Worm (Caenorhabditis elegans): Measurements from ENCODE around the gene cbd-1.
A peak's percentile ranks its signal among the peaks of the same experiment; 100 is the strongest.

The cbd-1 gene

ce11 chrIV:11410084-11410483 is 37.3 kb downstream of the cbd-1 start, which contains the start of gene gfat-2:
TSS of gene gfat-2 (plus strand) at chrIV:11410228.
- TF ChIP-seq ztf-3 (GFP tag; optimal IDR thresholded peaks at IDR 0.05): no peak
- TF ChIP-seq F52B5.7 (tag; optimal IDR thresholded peaks at IDR 0.05): no peak
- TF ChIP-seq madf-6 (GFP tag; IDR thresholded peaks at IDR 0.05): peak; percentile 96
- no peak for TF ChIP-seq atf-7 (tag; optimal IDR thresholded peaks at IDR 0.05)
- peak; percentile 91 for TF ChIP-seq madf-8 (GFP tag; conservative IDR thresholded peaks at IDR 0.05)
- no peak for TF ChIP-seq hlh-12 (tag; optimal IDR thresholded peaks at IDR 0.05)
- peak; percentile 73 for TF ChIP-seq xnd-1 (tag; optimal IDR thresholded peaks at IDR 0.05)
- TF ChIP-seq snpc-1.3 (tag; optimal IDR thresholded peaks at IDR 0.05; ENCODE audit: insufficient read depth): peak; percentile 10
- TF ChIP-seq snpc-4 (GFP tag; optimal IDR thresholded peaks at IDR 0.05): no peak
- TF ChIP-seq snpc-4 (tag; optimal IDR thresholded peaks at IDR 0.05): no peak
- no peak for TF ChIP-seq lin-26 (GFP tag; IDR thresholded peaks at IDR 0.05)
- TF ChIP-seq hlh-26 (GFP tag; conservative IDR thresholded peaks at IDR 0.05): no peak
- no peak for TF ChIP-seq snpc-1.1 (tag; optimal IDR thresholded peaks at IDR 0.05; ENCODE audit: insufficient read depth)
- TF ChIP-seq F10E7.11 (tag; optimal IDR thresholded peaks at IDR 0.05): no peak
- no peak for TF ChIP-seq F22D6.2 (tag; optimal IDR thresholded peaks at IDR 0.05)
- no peak for TF ChIP-seq attf-3 (GFP tag; conservative IDR thresholded peaks at IDR 0.05)
- no peak for TF ChIP-seq chd-7 (tag; optimal IDR thresholded peaks at IDR 0.05)
- no peak for TF ChIP-seq madf-3 (GFP tag; IDR thresholded peaks at IDR 0.05)
- TF ChIP-seq gei-17 (GFP tag; optimal IDR thresholded peaks at IDR 0.05): no peak
- no peak for TF ChIP-seq hrde-1 (tag; optimal IDR thresholded peaks at IDR 0.05; ENCODE audit: borderline replicate concordance)
- peak; percentile 72 for TF ChIP-seq efl-1 (GFP tag; optimal IDR thresholded peaks at IDR 0.05)
- peak; percentile 25 for TF ChIP-seq dpl-1 (GFP tag; optimal IDR thresholded peaks at IDR 0.05)
- no peak for TF ChIP-seq nhr-27 (tag; optimal IDR thresholded peaks at IDR 0.05)
- TF ChIP-seq sdz-38 (tag; optimal IDR thresholded peaks at IDR 0.05): no peak
- TF ChIP-seq unc-130 (GFP tag; optimal IDR thresholded peaks at IDR 0.05): no peak
- no peak for TF ChIP-seq dpff-1 (tag; optimal IDR thresholded peaks at IDR 0.05)
- peak; percentile 81 for TF ChIP-seq lsl-1 (GFP tag; optimal IDR thresholded peaks at IDR 0.05)
- TF ChIP-seq lin-54 (GFP tag; optimal IDR thresholded peaks at IDR 0.05): no peak
- TF ChIP-seq F33H1.4 (GFP tag; IDR thresholded peaks at IDR 0.05): peak; percentile 66; the same call in 1 of the 2 replicates
- no peak for TF ChIP-seq nfyb-1 (GFP tag; IDR thresholded peaks at IDR 0.05)
- TF ChIP-seq pha-4 (tag; optimal IDR thresholded peaks at IDR 0.05): no peak

ce11 chrIV:11414920-11415319 is 42.1 kb downstream of the cbd-1 start, which contains the start of gene F22B3.10:
TSS of gene F22B3.10 (minus strand) at chrIV:11415020.
- no peak for TF ChIP-seq Y56A3A.18 (GFP tag; IDR thresholded peaks at IDR 0.05)
- no peak for TF ChIP-seq hmg-20 (GFP tag; IDR thresholded peaks at IDR 0.05)
- no peak for TF ChIP-seq hsf-1 (GFP tag; IDR thresholded peaks at IDR 0.05)
- TF ChIP-seq ztf-6 (GFP tag; IDR thresholded peaks at IDR 0.05): no peak
- TF ChIP-seq egl-44 (GFP tag; IDR thresholded peaks at IDR 0.05): no peak
- no peak for TF ChIP-seq dpff-1 (tag; optimal IDR thresholded peaks at IDR 0.05)
- TF ChIP-seq lin-40 (tag; optimal IDR thresholded peaks at IDR 0.05): no peak
- no peak for TF ChIP-seq Y53G8AR.9 (GFP tag; conservative IDR thresholded peaks at IDR 0.05)
- TF ChIP-seq ceh-58 (GFP tag; IDR thresholded peaks at IDR 0.05): no peak
- no peak for TF ChIP-seq F55B11.4 (tag; optimal IDR thresholded peaks at IDR 0.05; ENCODE audit: borderline replicate concordance, insufficient read depth)
- no peak for TF ChIP-seq rpc-1 (optimal IDR thresholded peaks at IDR 0.05)
- TF ChIP-seq rpc-1 (tag; optimal IDR thresholded peaks at IDR 0.05): no peak
- TF ChIP-seq cebp-2 (GFP tag; IDR thresholded peaks at IDR 0.05): no peak
- no peak for TF ChIP-seq attf-6 (GFP tag; IDR thresholded peaks at IDR 0.05)
- TF ChIP-seq nfya-1 (tag; optimal IDR thresholded peaks at IDR 0.05; ENCODE audit: borderline replicate concordance, insufficient read depth): no peak
